Fruit fly (Drosophila melanogaster) S2 (cell line): ENCODE data around the gene Arl4.

Experiments
- CG8478 ChIP-seq: fragments of >200 bp; optimal IDR thresholded peaks from 2 replicates; lab custom pipeline; 2018
- CTCF ChIP-seq, 2 experiments: fragments of >200 bp; optimal IDR thresholded peaks; 2 replicates each; lab custom pipeline; 2018

- TF ChIP-seq CTCF (optimal IDR thresholded peaks at IDR 0.05; lab: Kevin White, UChicago) = no peak
- TF ChIP-seq CG8478 (lab: Kevin White, UChicago) = no peak
These were observed 47.6 kb upstream of the Arl4 start for dm6 chr4:226751-227150.
